Worm (Caenorhabditis elegans): ENCODE measurements around the gene T11F8.5.

Gene T11F8.5

DNA sequence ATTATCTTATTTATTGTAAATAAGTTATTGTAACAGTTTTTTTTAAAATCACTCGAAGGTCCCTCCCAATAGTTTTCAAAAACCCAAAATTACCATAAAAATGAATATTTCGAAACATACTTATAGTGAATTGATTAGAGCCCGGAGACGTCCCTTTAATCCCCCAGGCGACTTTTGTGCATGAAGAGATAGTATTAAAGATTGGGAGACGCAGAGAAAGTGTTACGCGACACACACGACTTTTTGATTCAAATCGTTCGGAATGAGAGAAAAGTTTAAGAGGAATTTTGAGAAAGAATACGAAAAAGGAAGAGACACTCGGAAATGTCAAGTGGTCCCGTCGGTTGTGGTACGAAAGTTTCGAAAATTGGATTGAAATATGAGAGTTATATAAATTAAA lies 10.3 kb downstream of the T11F8.5 start:
- TF ChIP-seq mdl-1 (tag; optimal IDR thresholded peaks at IDR 0.05): no peak

ce11 chrIV:5493692-5494091 lies 10.9 kb downstream of the T11F8.5 start, which contains the start of gene B0273.1:
Gene B0273.1 (plus strand): TSS chrIV:5493992.
- TF ChIP-seq elt-1 (tag; optimal IDR thresholded peaks at IDR 0.05): no peak
- no peak for TF ChIP-seq unc-62 (GFP tag; optimal IDR thresholded peaks at IDR 0.05)
- TF ChIP-seq nhr-28 (tag; optimal IDR thresholded peaks at IDR 0.05): no peak
- TF ChIP-seq sea-2 (GFP tag; optimal IDR thresholded peaks at IDR 0.05): no peak
- no peak for TF ChIP-seq pha-4 (tag; optimal IDR thresholded peaks at IDR 0.05)
- no peak for TF ChIP-seq zag-1 (tag; optimal IDR thresholded peaks at IDR 0.05)
- no peak for TF ChIP-seq nfya-1 (tag; optimal IDR thresholded peaks at IDR 0.05; ENCODE audit: insufficient read depth)
- TF ChIP-seq nhr-23 (tag; optimal IDR thresholded peaks at IDR 0.05): no peak
- no peak for TF ChIP-seq hmg-11 (tag; optimal IDR thresholded peaks at IDR 0.05)
- no peak for TF ChIP-seq ama-1 (optimal IDR thresholded peaks at IDR 0.05)
- TF ChIP-seq nhr-77 (tag; optimal IDR thresholded peaks at IDR 0.05): no peak
- TF ChIP-seq nhr-25 (tag; optimal IDR thresholded peaks at IDR 0.05): no peak
- TF ChIP-seq ZK546.5 (tag; optimal IDR thresholded peaks at IDR 0.05): no peak
- no peak for TF ChIP-seq ceh-16 (tag; optimal IDR thresholded peaks at IDR 0.05)
- no peak for TF ChIP-seq ztf-11 (tag; optimal IDR thresholded peaks at IDR 0.05)

ce11 chrIV:5494099-5494498 lies 11.3 kb downstream of the T11F8.5 start:
- no peak for TF ChIP-seq nhr-76 (tag; optimal IDR thresholded peaks at IDR 0.05)
- TF ChIP-seq nhr-11 (tag; optimal IDR thresholded peaks at IDR 0.05): no peak
- TF ChIP-seq lin-15B (tag; optimal IDR thresholded peaks at IDR 0.05): no peak
- no peak for TF ChIP-seq lin-39 (tag; optimal IDR thresholded peaks at IDR 0.05)
- no peak for TF ChIP-seq nhr-43 (tag; optimal IDR thresholded peaks at IDR 0.05; ENCODE audit: poor library complexity, severe bottlenecking)
- no peak for TF ChIP-seq snpc-4 (tag; optimal IDR thresholded peaks at IDR 0.05)
- TF ChIP-seq pqm-1 (tag; optimal IDR thresholded peaks at IDR 0.05): no peak
- TF ChIP-seq elt-1 (tag; optimal IDR thresholded peaks at IDR 0.05): no peak
- no peak for TF ChIP-seq fos-1 (tag; optimal IDR thresholded peaks at IDR 0.05)
- TF ChIP-seq skn-1 (tag; optimal IDR thresholded peaks at IDR 0.05): no peak
- no peak for TF ChIP-seq hmg-11 (tag; optimal IDR thresholded peaks at IDR 0.05)
- no peak for TF ChIP-seq ceh-9 (tag; optimal IDR thresholded peaks at IDR 0.05)
- no peak for TF ChIP-seq eor-1 (tag; optimal IDR thresholded peaks at IDR 0.05)
- no peak for TF ChIP-seq nhr-28 (tag; optimal IDR thresholded peaks at IDR 0.05)
- TF ChIP-seq egl-27 (tag; optimal IDR thresholded peaks at IDR 0.05): no peak
- TF ChIP-seq nhr-12 (tag; optimal IDR thresholded peaks at IDR 0.05): no peak
- no peak for TF ChIP-seq ZK546.5 (tag; optimal IDR thresholded peaks at IDR 0.05)
- no peak for TF ChIP-seq unc-39 (tag; optimal IDR thresholded peaks at IDR 0.05)
- TF ChIP-seq ceh-28 (tag; optimal IDR thresholded peaks at IDR 0.05): no peak

ce11 chrIV:5501414-5501813 lies 18.6 kb downstream of the T11F8.5 start:
- no peak for TF ChIP-seq aly-2 (tag; optimal IDR thresholded peaks at IDR 0.05)
- no peak for TF ChIP-seq ztf-4 (tag; optimal IDR thresholded peaks at IDR 0.05)
- no peak for TF ChIP-seq ceh-28 (tag; optimal IDR thresholded peaks at IDR 0.05)
- TF ChIP-seq lin-15B (tag; optimal IDR thresholded peaks at IDR 0.05): no peak
- no peak for TF ChIP-seq nfya-1 (tag; optimal IDR thresholded peaks at IDR 0.05; ENCODE audit: insufficient read depth)
- no peak for TF ChIP-seq nhr-11 (tag; optimal IDR thresholded peaks at IDR 0.05)

- no peak for TF ChIP-seq ZK546.5 (tag; optimal IDR thresholded peaks at IDR 0.05)
- no peak for TF ChIP-seq aly-2 (tag; optimal IDR thresholded peaks at IDR 0.05)
- TF ChIP-seq daf-12 (tag; optimal IDR thresholded peaks at IDR 0.05): no peak
- TF ChIP-seq unc-62 (GFP tag; optimal IDR thresholded peaks at IDR 0.05): no peak
These were observed 19.8 kb downstream of the T11F8.5 start for ce11 chrIV:5502610-5503009.

DNA sequence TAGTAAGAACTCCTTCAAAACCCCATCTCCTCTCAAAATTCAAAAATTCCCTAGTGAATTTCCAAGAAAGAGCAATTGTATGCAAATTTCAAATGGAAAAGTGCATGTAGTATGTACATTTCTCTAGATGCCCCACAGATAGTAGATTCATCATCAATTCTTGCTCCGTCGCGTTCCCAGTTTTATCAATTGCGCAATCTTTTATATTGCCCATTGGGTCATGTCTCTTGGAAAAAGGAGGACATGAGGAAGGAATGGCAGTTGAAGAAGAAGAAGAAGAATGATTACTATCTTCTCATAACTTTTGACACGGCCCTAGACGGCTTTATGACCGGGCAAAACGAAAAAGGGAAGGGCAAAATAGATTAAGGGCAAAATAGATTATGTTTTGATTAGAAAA lies 23.8 kb downstream of the T11F8.5 start:
- TF ChIP-seq ceh-28 (tag; optimal IDR thresholded peaks at IDR 0.05) (no peak), fkh-10 (GFP tag; optimal IDR thresholded peaks at IDR 0.05) (no peak), elt-1 (tag; optimal IDR thresholded peaks at IDR 0.05) (peak; percentile 93), nhr-23 (tag; optimal IDR thresholded peaks at IDR 0.05) (no peak)

All from whole organism, L3 larva.